Fruit fly (Drosophila melanogaster) whole organism, prepupa: ENCODE measurements around the gene Sry-alpha.

Experiments
- CG10631 ChIP-seq: fragments of 200-800 bp; sonication (Bioruptor generic); optimal IDR thresholded peaks from 2 replicates; lab custom pipeline; 2016; ENCODE audit warnings: missing biosample characterization, missing genetic modification characterization
- CG3032 ChIP-seq: fragments of 200-800 bp; optimal IDR thresholded peaks from 2 replicates; lab custom pipeline; 2019; ENCODE audit warnings: missing biosample characterization, mild to moderate bottlenecking, missing genetic modification characterization, moderate library complexity
- CG3919 ChIP-seq: fragments of 200-800 bp; sonication (Bioruptor generic); optimal IDR thresholded peaks from 3 replicates; lab custom pipeline; 2016; ENCODE audit warnings: missing biosample characterization, missing genetic modification characterization
- CG6854 ChIP-seq: fragments of 200-800 bp; sonication (Bioruptor generic); optimal IDR thresholded peaks from 2 replicates; lab custom pipeline; 2017; ENCODE audit warnings: missing biosample characterization, mild to moderate bottlenecking, missing genetic modification characterization
- Ets96B ChIP-seq: fragments of 200-800 bp; optimal IDR thresholded peaks from 2 replicates; lab custom pipeline; 2019; ENCODE audit warnings: missing biosample characterization, mild to moderate bottlenecking, missing genetic modification characterization, moderate library complexity
- Hr39 ChIP-seq: fragments of 200-800 bp; sonication (Bioruptor generic); optimal IDR thresholded peaks from 2 replicates; lab custom pipeline; 2016; ENCODE audit warnings: missing biosample characterization, missing genetic modification characterization
- Sox102F ChIP-seq: fragments of 200-800 bp; sonication (Bioruptor generic); optimal IDR thresholded peaks from 2 replicates; lab custom pipeline; 2016; ENCODE audit warnings: missing biosample characterization, mild to moderate bottlenecking, missing genetic modification characterization
- eg ChIP-seq: fragments of 200-800 bp; sonication (Bioruptor generic); IDR thresholded peaks from 3 replicates; pipeline ENCODE4 v1.3.6; 2022; ENCODE audit warnings: missing biosample characterization, missing genetic modification characterization
- fd85E ChIP-seq: fragments of 200-800 bp; sonication (Bioruptor generic); optimal IDR thresholded peaks from 3 replicates; lab custom pipeline; 2016; ENCODE audit warnings: missing biosample characterization, missing genetic modification characterization
- net ChIP-seq: fragments of 200-800 bp; sonication (Bioruptor generic); optimal IDR thresholded peaks from 3 replicates; lab custom pipeline; 2016; ENCODE audit warnings: missing biosample characterization, missing genetic modification characterization
- pdm3 ChIP-seq: fragments of 200-800 bp; sonication (Bioruptor generic); optimal IDR thresholded peaks from 3 replicates; lab custom pipeline; 2016; ENCODE audit warnings: missing biosample characterization, missing genetic modification characterization
- salr ChIP-seq, 2 experiments: fragments of 200-800 bp; sonication (Bioruptor generic); optimal IDR thresholded peaks; 3 replicates each; lab custom pipeline; 2016 to 2018; ENCODE audit warnings: missing biosample characterization in 2 of 2, missing genetic modification characterization in 2 of 2, mild to moderate bottlenecking in 1 of 2

DNA sequence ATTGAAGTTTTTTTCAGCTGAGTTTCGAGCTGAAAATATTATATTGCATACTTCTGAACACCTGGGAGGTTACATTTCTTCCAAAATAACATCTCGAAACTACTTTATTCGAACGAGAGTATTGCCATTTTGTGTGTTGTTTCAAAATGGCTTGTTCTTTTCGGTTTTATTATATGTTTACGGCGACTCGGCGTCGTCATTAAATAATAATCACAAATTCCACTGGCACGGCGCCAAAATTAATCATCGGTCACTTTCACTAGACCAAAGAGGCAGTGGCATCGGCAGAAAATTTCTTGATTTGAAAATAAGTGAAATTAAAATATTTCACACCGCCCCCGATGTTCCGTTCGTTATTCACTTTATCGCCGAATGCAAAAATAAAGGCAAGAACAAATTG, 10.9 kb downstream of the Sry-alpha start:
- no peak for TF ChIP-seq salr (GFP tag; optimal IDR thresholded peaks at IDR 0.05; lab: Kevin White, UChicago)
- TF ChIP-seq fd85E (GFP tag; lab: Kevin White, UChicago): no peak
- no peak for TF ChIP-seq Ets96B (tag; lab: Kevin White, UChicago)
- no peak for TF ChIP-seq Sox102F
- TF ChIP-seq Hr39: no peak
- no peak for TF ChIP-seq pdm3 (GFP tag; lab: Kevin White, UChicago)
- TF ChIP-seq CG3919: no peak
- no peak for TF ChIP-seq net
- TF ChIP-seq eg (GFP tag; lab: Robert Waterston, UW): no peak
- TF ChIP-seq CG3032 (tag; lab: Kevin White, UChicago): no peak
- TF ChIP-seq CG6854 (GFP tag; lab: Kevin White, UChicago): no peak
- TF ChIP-seq CG10631: no peak
